Fruit fly (Drosophila melanogaster): ENCODE data around the gene Vha26.

The Vha26 gene

dm6 chr3R:5620387-5620956 lies 28.9 kb downstream of the Vha26 start (continued):
- TF ChIP-seq CG12155 (GFP tag; optimal IDR thresholded peaks at IDR 0.05) (no peak), tin (GFP tag; optimal IDR thresholded peaks at IDR 0.05) (peak; percentile 47), CG6175 (GFP tag; IDR thresholded peaks at IDR 0.05) (no peak), CG14710 (tag; optimal IDR thresholded peaks at IDR 0.05) (peak; percentile 60), CG17829 (tag; optimal IDR thresholded peaks at IDR 0.05) (peak; percentile 50), Pdp1 (GFP tag; optimal IDR thresholded peaks at IDR 0.05) (peak; percentile 43 to 70), CG9797 (GFP tag; optimal IDR thresholded peaks at IDR 0.05) (no peak), fd96Cb (tag; optimal IDR thresholded peaks at IDR 0.05) (peak; percentile 70), phol (tag; optimal IDR thresholded peaks at IDR 0.05) (peak; percentile 71), Gug (GFP tag; IDR thresholded peaks at IDR 0.05) (peak; percentile 42; the same call in 2 of the 4 replicates), unpg (GFP tag; optimal IDR thresholded peaks at IDR 0.05) (peak; percentile 35), CG9817 (tag; optimal IDR thresholded peaks at IDR 0.05) (peak; percentile 17), CG8281 (tag; optimal IDR thresholded peaks at IDR 0.05) (peak; percentile 61), Ets65A (GFP tag) (peak; percentile 97), h (optimal IDR thresholded peaks at IDR 0.05) (no peak), tup (GFP tag; optimal IDR thresholded peaks at IDR 0.05) (no peak), chn (GFP tag; optimal IDR thresholded peaks at IDR 0.05) (peak; percentile 43), da (GFP tag; optimal IDR thresholded peaks at IDR 0.05) (peak; percentile 27), CG3726 (GFP tag; IDR thresholded peaks at IDR 0.05) (peak; percentile 59; the same call in 1 of the 3 replicates), vfl (GFP tag; optimal IDR thresholded peaks at IDR 0.05) (peak; percentile 44), sd (tag; optimal IDR thresholded peaks at IDR 0.05) (no peak), nerfin-2 (GFP tag; IDR thresholded peaks at IDR 0.05; ENCODE audit: partially characterized antibody) (no peak), lmd (GFP tag; IDR thresholded peaks at IDR 0.05) (peak; percentile 69), CG18011 (GFP tag; optimal IDR thresholded peaks at IDR 0.05) (no peak), Atf3 (GFP tag; optimal IDR thresholded peaks at IDR 0.05) (peak; percentile 21), CG16863 (GFP tag; optimal IDR thresholded peaks at IDR 0.05) (peak; percentile 61), CG6272 (GFP tag; IDR thresholded peaks at IDR 0.05) (peak; percentile 45), CG17568 (GFP tag; optimal IDR thresholded peaks at IDR 0.05) (peak; percentile 24), CG10321 (GFP tag; IDR thresholded peaks at IDR 0.05) (0 out of 2 replicates have a peak, but pooled peaks have one; percentile 3), Mes4 (GFP tag; optimal IDR thresholded peaks at IDR 0.05) (peak; percentile 70), CG8478 (optimal IDR thresholded peaks at IDR 0.05) (no peak), CG17361 (GFP tag; IDR thresholded peaks at IDR 0.05) (peak; percentile 88), ara (GFP tag; IDR thresholded peaks at IDR 0.05) (peak; percentile 52), Hey (tag; optimal IDR thresholded peaks at IDR 0.05) (no peak), HmgD (GFP tag; optimal IDR thresholded peaks at IDR 0.05) (no peak), CG9215 (GFP tag; IDR thresholded peaks at IDR 0.05) (no peak), CG2712 (tag; optimal IDR thresholded peaks at IDR 0.05) (peak; percentile 71), CG14860 (GFP tag; IDR thresholded peaks at IDR 0.05; ENCODE audit: partially characterized antibody) (no peak), CoRest (tag; optimal IDR thresholded peaks at IDR 0.05) (peak; percentile 74), CG31388 (GFP tag; optimal IDR thresholded peaks at IDR 0.05) (peak; percentile 0), cas (GFP tag; IDR thresholded peaks at IDR 0.05) (no peak), CG14050 (GFP tag; IDR thresholded peaks at IDR 0.05) (no peak), CG6254 (GFP tag; optimal IDR thresholded peaks at IDR 0.05) (peak; percentile 55), Dp (GFP tag; optimal IDR thresholded peaks at IDR 0.05) (no peak), B-H1 (GFP tag; IDR thresholded peaks at IDR 0.05) (peak; percentile 33; the same call in 2 of the 3 replicates), PHDP (tag; optimal IDR thresholded peaks at IDR 0.05) (peak; percentile 56), CG1602 (GFP tag; optimal IDR thresholded peaks at IDR 0.05) (peak; percentile 48), Hr78 (GFP tag; optimal IDR thresholded peaks at IDR 0.05) (peak in 1 of 2 experiments; percentile 92), CG10366 (GFP tag; IDR thresholded peaks at IDR 0.05) (no peak; the same call in 1 of the 2 replicates), ac (GFP tag; optimal IDR thresholded peaks at IDR 0.05) (no peak), repo (GFP tag; optimal IDR thresholded peaks at IDR 0.05) (peak; percentile 46)

Measured in whole organism, embryonic.